Worm (Caenorhabditis elegans) whole organism, late embryonic: ENCODE measurements around the gene W06H8.6.

ENCODE experiments used
- C38D4.7 ChIP-seq: fragments of 200-800 bp; sonication (Bioruptor generic); optimal IDR thresholded peaks from 2 replicates; lab custom pipeline; 2018; ENCODE audit warnings: mild to moderate bottlenecking, missing genetic modification characterization, moderate library complexity, missing compliant biosample characterization
- F13H6.1 ChIP-seq: sonication (generic microtip); optimal IDR thresholded peaks from 2 replicates; lab custom pipeline; 2016; ENCODE audit warnings: missing genetic modification characterization, missing compliant biosample characterization
- K02D7.2 ChIP-seq: sonication (generic microtip); optimal IDR thresholded peaks from 2 replicates; lab custom pipeline; 2017; ENCODE audit warnings: mild to moderate bottlenecking, missing genetic modification characterization, missing compliant biosample characterization
- K09A11.1 ChIP-seq: sonication (generic microtip); optimal IDR thresholded peaks from 2 replicates; lab custom pipeline; 2017; ENCODE audit warnings: antibody characterized with exemption, mild to moderate bottlenecking, missing genetic modification characterization, missing compliant biosample characterization; ENCODE audit not compliant: insufficient read depth
- T23F11.4 ChIP-seq: fragments of 200-800 bp; sonication (Bioruptor generic); optimal IDR thresholded peaks from 2 replicates; lab custom pipeline; 2018; ENCODE audit warnings: mild to moderate bottlenecking, missing genetic modification characterization, missing compliant biosample characterization
- ceh-19 ChIP-seq: fragments of 200-800 bp; sonication (Bioruptor generic); optimal IDR thresholded peaks from 2 replicates; lab custom pipeline; 2018; ENCODE audit warnings: mild to moderate bottlenecking, missing genetic modification characterization, missing compliant biosample characterization
- ceh-2 ChIP-seq: sonication (generic microtip); optimal IDR thresholded peaks from 2 replicates; lab custom pipeline; 2016; ENCODE audit warnings: missing genotype, missing genetic modification characterization, missing compliant biosample characterization
- ceh-24 ChIP-seq: sonication (generic microtip); optimal IDR thresholded peaks from 2 replicates; lab custom pipeline; 2016; ENCODE audit warnings: mild to moderate bottlenecking, missing genetic modification characterization, missing compliant biosample characterization
- ceh-30 ChIP-seq: fragments of 150-350 bp; optimal IDR thresholded peaks from 2 replicates; lab custom pipeline; 2014; ENCODE audit warnings: missing biosample characterization, missing genetic modification characterization
- ceh-31 ChIP-seq: sonication (generic microtip); optimal IDR thresholded peaks from 2 replicates; lab custom pipeline; 2016; ENCODE audit warnings: missing genetic modification characterization, missing compliant biosample characterization
- ceh-34 ChIP-seq: sonication (generic microtip); optimal IDR thresholded peaks from 2 replicates; lab custom pipeline; 2016; ENCODE audit warnings: mild to moderate bottlenecking, missing genetic modification characterization, missing compliant biosample characterization
- ceh-45 ChIP-seq: fragments of 200-800 bp; sonication (Bioruptor generic); IDR thresholded peaks from 2 replicates; pipeline ENCODE4 v1.3.6; 2022; ENCODE audit warnings: missing genetic modification reagents, missing genetic modification characterization, missing compliant biosample characterization
- che-1 ChIP-seq: sonication (generic microtip); optimal IDR thresholded peaks from 2 replicates; lab custom pipeline; 2016; ENCODE audit warnings: mild to moderate bottlenecking, missing genetic modification characterization, missing compliant biosample characterization
- dmd-4 ChIP-seq: sonication (generic microtip); optimal IDR thresholded peaks from 2 replicates; lab custom pipeline; 2016; ENCODE audit warnings: borderline replicate concordance, missing genetic modification characterization, missing compliant biosample characterization
- dve-1 ChIP-seq: sonication (generic microtip); optimal IDR thresholded peaks from 2 replicates; lab custom pipeline; 2017; ENCODE audit warnings: antibody characterized with exemption, mild to moderate bottlenecking, missing genetic modification characterization, missing compliant biosample characterization
- elt-2 ChIP-seq: sonication (generic microtip); optimal IDR thresholded peaks from 2 replicates; lab custom pipeline; 2016; ENCODE audit warnings: missing genetic modification reagents, missing genetic modification characterization, missing compliant biosample characterization
- elt-4 ChIP-seq: sonication (generic microtip); optimal IDR thresholded peaks from 2 replicates; lab custom pipeline; 2016; ENCODE audit warnings: missing genetic modification characterization, missing compliant biosample characterization
- ets-4 ChIP-seq: sonication (generic microtip); optimal IDR thresholded peaks from 2 replicates; lab custom pipeline; 2016; ENCODE audit warnings: missing genetic modification characterization, missing compliant biosample characterization
- eyg-1 ChIP-seq: sonication (generic microtip); optimal IDR thresholded peaks from 2 replicates; lab custom pipeline; 2016; ENCODE audit warnings: missing genotype, missing genetic modification characterization, missing compliant biosample characterization
- fax-1 ChIP-seq: sonication (generic microtip); optimal IDR thresholded peaks from 2 replicates; lab custom pipeline; 2016; ENCODE audit warnings: missing genotype, missing genetic modification characterization, missing compliant biosample characterization
- fkh-10 ChIP-seq: fragments of 150-350 bp; optimal IDR thresholded peaks from 2 replicates; lab custom pipeline; 2014; ENCODE audit warnings: missing biosample characterization, missing genetic modification reagents, missing genetic modification characterization
- gmeb-2 ChIP-seq: sonication (generic microtip); optimal IDR thresholded peaks from 2 replicates; lab custom pipeline; 2016; ENCODE audit warnings: missing genetic modification characterization, inconsistent platforms, missing compliant biosample characterization
- lim-6 ChIP-seq: sonication (generic microtip); optimal IDR thresholded peaks from 2 replicates; lab custom pipeline; 2016; ENCODE audit warnings: missing genetic modification characterization, missing compliant biosample characterization
- lin-11 ChIP-seq: fragments of 200-800 bp; sonication (Bioruptor generic); optimal IDR thresholded peaks from 2 replicates; lab custom pipeline; 2018; ENCODE audit warnings: mild to moderate bottlenecking, missing genetic modification characterization, missing compliant biosample characterization
- madf-2 ChIP-seq: sonication (generic microtip); optimal IDR thresholded peaks from 2 replicates; lab custom pipeline; 2017; ENCODE audit warnings: missing genetic modification characterization, missing compliant biosample characterization
- nfya-1 ChIP-seq: sonication (generic microtip); optimal IDR thresholded peaks from 2 replicates; lab custom pipeline; 2017; ENCODE audit warnings: missing genetic modification characterization, mild to moderate bottlenecking, missing compliant biosample characterization, antibody characterized with exemption, moderate library complexity
- pat-9 ChIP-seq: fragments of 200-800 bp; sonication (Bioruptor generic); optimal IDR thresholded peaks from 2 replicates; lab custom pipeline; 2018; ENCODE audit warnings: mild to moderate bottlenecking, missing genetic modification characterization, moderate library complexity, missing compliant biosample characterization
- pax-1 ChIP-seq: fragments of 150-350 bp; optimal IDR thresholded peaks from 2 replicates; lab custom pipeline; 2014; ENCODE audit warnings: missing biosample characterization, missing genetic modification characterization
- pha-2 ChIP-seq: sonication (generic microtip); optimal IDR thresholded peaks from 2 replicates; lab custom pipeline; 2017; ENCODE audit warnings: mild to moderate bottlenecking, missing genetic modification characterization, missing compliant biosample characterization
- pha-4 ChIP-seq: fragments of 150-350 bp; optimal IDR thresholded peaks from 2 replicates; lab custom pipeline; 2018; ENCODE audit warnings: missing biosample characterization, missing genetic modification reagents, missing genetic modification characterization
- pros-1 ChIP-seq: fragments of 150-350 bp; optimal IDR thresholded peaks from 2 replicates; lab custom pipeline; 2014; ENCODE audit warnings: missing biosample characterization, missing genetic modification reagents, missing genetic modification characterization
- ref-2 ChIP-seq: sonication (generic microtip); optimal IDR thresholded peaks from 2 replicates; lab custom pipeline; 2016; ENCODE audit warnings: missing genetic modification characterization, missing compliant biosample characterization
- rnt-1 ChIP-seq: sonication (generic microtip); optimal IDR thresholded peaks from 2 replicates; lab custom pipeline; 2016; ENCODE audit warnings: missing genetic modification characterization, missing compliant biosample characterization
- syd-9 ChIP-seq: sonication (generic microtip); optimal IDR thresholded peaks from 2 replicates; lab custom pipeline; 2016; ENCODE audit warnings: mild to moderate bottlenecking, missing genetic modification characterization, moderate library complexity, missing compliant biosample characterization
- tbx-2 ChIP-seq: sonication (generic microtip); optimal IDR thresholded peaks from 2 replicates; lab custom pipeline; 2016; ENCODE audit warnings: missing genetic modification characterization, missing compliant biosample characterization
- tbx-7 ChIP-seq: sonication (generic microtip); optimal IDR thresholded peaks from 2 replicates; lab custom pipeline; 2016; ENCODE audit warnings: missing genotype, missing genetic modification characterization, missing compliant biosample characterization
- ttx-3 ChIP-seq: sonication (generic microtip); optimal IDR thresholded peaks from 2 replicates; lab custom pipeline; 2016; ENCODE audit warnings: missing genetic modification reagents, missing genetic modification characterization, missing compliant biosample characterization
- unc-3 ChIP-seq, 2 experiments: fragments of 200-800 bp in 1 of 2; sonication (Bioruptor generic) in 1 of 2; sonication (generic microtip) in 1 of 2; conservative IDR thresholded peaks in 1 of 2; optimal IDR thresholded peaks in 1 of 2; 2 replicates each; pipeline versions ENCODE4 v1.3.6 to Lab custom; 2016 to 2022; ENCODE audit warnings: missing compliant biosample characterization in 2 of 2, missing genetic modification characterization in 2 of 2, missing genetic modification reagents in 1 of 2
- unc-42 ChIP-seq: sonication (generic microtip); optimal IDR thresholded peaks from 2 replicates; lab custom pipeline; 2016; ENCODE audit warnings: missing genotype, missing genetic modification characterization, missing compliant biosample characterization
- unc-55 ChIP-seq: sonication (generic microtip); optimal IDR thresholded peaks from 2 replicates; lab custom pipeline; 2017; ENCODE audit warnings: missing biosample characterization, missing genetic modification reagents, missing genetic modification characterization
- zip-5 ChIP-seq: sonication (generic microtip); optimal IDR thresholded peaks from 2 replicates; lab custom pipeline; 2016; ENCODE audit warnings: missing genetic modification characterization, missing compliant biosample characterization
- ztf-16 ChIP-seq: sonication (generic microtip); optimal IDR thresholded peaks from 2 replicates; lab custom pipeline; 2017; ENCODE audit warnings: missing genetic modification characterization, missing compliant biosample characterization

The W06H8.6 gene

DNA sequence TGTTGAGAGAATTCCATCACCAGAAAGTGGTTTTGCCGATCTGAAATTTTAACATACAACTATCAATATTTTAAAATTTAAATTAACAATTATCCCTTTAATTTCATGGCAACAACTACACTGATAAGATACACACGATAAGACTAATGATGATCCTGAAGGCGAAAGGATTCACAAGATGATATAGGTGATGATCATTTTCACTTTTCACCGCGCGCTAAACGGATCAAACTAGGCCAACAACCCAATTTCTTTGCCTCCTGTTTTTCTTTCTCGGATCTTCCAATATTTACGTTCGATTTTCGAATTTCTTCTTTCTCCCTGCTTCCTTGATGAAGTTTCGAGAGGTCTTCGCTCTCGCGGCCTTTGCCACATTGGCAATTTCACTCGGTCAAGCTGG lies 32.3 kb upstream of the W06H8.6 start, which contains the start of gene K08B12.1:
TSS of gene K08B12.1 (plus strand) at position 229 of the 400 bp plus-strand sequence.
- TF ChIP-seq unc-55 (GFP tag; lab: Kevin White, UChicago) (no peak), syd-9 (no peak), dmd-4 (tag; lab: Kevin White, UChicago) (no peak), ceh-31 (no peak), lim-6 (tag; lab: Kevin White, UChicago) (no peak), ceh-30 (tag; lab: Kevin White, UChicago) (no peak), C38D4.7 (GFP tag; lab: Kevin White, UChicago) (no peak), nfya-1 (no peak), tbx-2 (tag; lab: Kevin White, UChicago) (no peak), ceh-45 (GFP tag; lab: Robert Waterston, UW) (no peak), pha-4 (no peak), eyg-1 (no peak), K02D7.2 (tag; lab: Kevin White, UChicago) (no peak), tbx-7 (no peak), fax-1 (tag; lab: Kevin White, UChicago) (no peak), pros-1 (no peak), F13H6.1 (tag; lab: Kevin White, UChicago) (no peak), dve-1 (tag; lab: Kevin White, UChicago) (no peak), ttx-3 (no peak)

DNA sequence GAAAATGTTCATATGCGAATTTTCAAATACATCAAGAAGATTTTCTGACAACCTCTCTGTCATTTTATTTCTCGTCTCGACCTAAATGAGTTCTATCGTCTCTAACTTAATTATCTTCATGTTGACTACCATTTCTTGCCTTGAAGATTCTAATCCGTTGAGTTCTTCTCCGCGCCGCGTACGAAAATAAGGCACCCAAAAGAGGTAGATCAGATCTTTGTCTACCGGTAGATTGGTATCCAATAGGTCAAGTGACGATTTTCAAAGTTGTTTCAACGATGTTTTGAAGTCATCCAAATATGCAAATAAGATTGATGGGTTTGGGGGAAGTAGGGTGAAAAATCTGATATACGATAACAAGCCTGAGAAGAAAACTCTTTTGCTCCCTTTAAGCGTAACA lies 27.1 kb upstream of the W06H8.6 start:
- TF ChIP-seq C38D4.7 (GFP tag; lab: Kevin White, UChicago) (no peak), fkh-10 (GFP tag; lab: Kevin White, UChicago) (no peak), che-1 (tag; lab: Kevin White, UChicago) (no peak), pat-9 (tag; lab: Kevin White, UChicago) (no peak), tbx-7 (no peak), ceh-34 (tag; lab: Kevin White, UChicago) (no peak), elt-2 (tag; lab: Kevin White, UChicago) (no peak), ttx-3 (no peak), unc-55 (GFP tag; lab: Kevin White, UChicago) (no peak), zip-5 (no peak), ceh-24 (no peak), lim-6 (tag; lab: Kevin White, UChicago) (no peak), madf-2 (tag; lab: Kevin White, UChicago) (no peak), K09A11.1 (tag; lab: Kevin White, UChicago) (no peak), pros-1 (no peak), pax-1 (tag; lab: Kevin White, UChicago) (no peak), gmeb-2 (tag; lab: Kevin White, UChicago) (no peak)
- TF ChIP-seq, all 69 proteins: peak for 0

DNA sequence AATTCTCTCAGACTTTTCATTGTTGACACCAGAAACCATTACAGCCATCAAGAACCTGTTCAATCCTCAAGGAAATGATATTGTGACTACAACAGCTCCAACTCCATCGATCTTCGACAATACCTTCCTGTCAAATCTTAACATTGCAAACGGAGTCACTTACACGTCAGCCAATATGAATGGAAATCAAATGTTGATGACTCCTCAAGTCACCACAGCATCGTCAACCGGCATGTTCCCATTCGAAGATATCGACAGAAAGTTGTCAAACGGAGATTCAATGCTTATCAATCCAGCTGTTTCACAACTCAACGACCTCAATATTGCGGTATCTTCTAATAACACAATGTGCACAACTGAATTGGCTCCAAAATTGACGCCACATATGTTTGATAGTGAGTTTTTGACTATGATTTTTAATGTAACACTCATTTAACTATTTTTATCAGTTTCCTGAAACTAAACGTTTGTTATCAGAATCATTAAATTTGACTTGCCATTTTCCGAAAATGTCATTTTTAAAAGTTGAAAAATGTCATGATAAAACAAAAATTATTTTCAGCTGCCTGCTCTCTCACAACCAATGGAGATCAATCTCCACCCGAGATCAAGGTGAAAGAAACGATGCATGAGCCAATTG lies 24.3 kb upstream of the W06H8.6 start:
- no peak for TF ChIP-seq ceh-19 (GFP tag; lab: Kevin White, UChicago)
- TF ChIP-seq lin-11 (tag; lab: Kevin White, UChicago), result no peak
- no peak for TF ChIP-seq unc-3 (GFP tag; conservative IDR thresholded peaks at IDR 0.05; lab: Robert Waterston, UW)
- no peak for TF ChIP-seq unc-3 (tag; optimal IDR thresholded peaks at IDR 0.05; lab: Kevin White, UChicago)
- TF ChIP-seq unc-55 (GFP tag; lab: Kevin White, UChicago), result no peak
- TF ChIP-seq pros-1, result no peak
- no peak for TF ChIP-seq T23F11.4 (GFP tag; lab: Kevin White, UChicago)
- TF ChIP-seq, all 69 proteins: peak for 0

DNA sequence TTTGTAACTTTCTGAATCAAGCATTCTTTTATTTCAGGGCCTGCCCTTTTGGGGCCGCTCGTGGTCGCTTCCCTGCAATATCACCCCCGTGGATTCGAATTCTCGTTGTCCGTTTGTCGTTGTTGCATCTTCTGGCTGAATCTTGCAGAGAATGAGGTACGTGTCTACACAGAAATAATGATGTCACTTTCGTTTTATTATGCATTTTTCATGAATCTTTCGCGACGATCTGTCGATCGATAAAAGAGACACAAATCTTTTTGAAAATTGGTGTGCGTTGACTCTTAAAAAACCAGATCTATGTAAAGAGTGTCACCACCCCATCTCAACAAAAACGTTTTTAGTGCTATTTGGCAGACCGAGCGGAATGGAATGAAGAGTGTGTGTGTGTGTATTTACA lies 22.3 kb upstream of the W06H8.6 start:
- no peak for TF ChIP-seq dve-1 (tag; lab: Kevin White, UChicago)
- no peak for TF ChIP-seq elt-4 (tag; lab: Kevin White, UChicago)
- TF ChIP-seq ceh-45 (GFP tag; lab: Robert Waterston, UW), result no peak
- TF ChIP-seq ztf-16 (tag; lab: Kevin White, UChicago), result no peak
- no peak for TF ChIP-seq syd-9
- TF ChIP-seq ceh-30 (tag; lab: Kevin White, UChicago), result no peak
- TF ChIP-seq rnt-1 (tag; lab: Kevin White, UChicago), result no peak
- TF ChIP-seq ref-2 (tag; lab: Kevin White, UChicago), result no peak
- no peak for TF ChIP-seq ttx-3
- TF ChIP-seq unc-42, result no peak
- TF ChIP-seq ceh-2, result no peak
- no peak for TF ChIP-seq pha-2 (tag; lab: Kevin White, UChicago)
- no peak for TF ChIP-seq ets-4
- TF ChIP-seq K09A11.1 (tag; lab: Kevin White, UChicago), result no peak
- no peak for TF ChIP-seq tbx-2 (tag; lab: Kevin White, UChicago)
